Worm (Caenorhabditis elegans) whole organism, midembryonic: ENCODE results near the gene pct-1.

Experiments used
- ref-1 ChIP-seq: fragments of 200-800 bp; sonication (Bioruptor generic); conservative IDR thresholded peaks from 2 replicates; pipeline ENCODE4 v1.3.6; 2022; ENCODE audit warnings: missing genetic modification reagents, missing genetic modification characterization, missing compliant biosample characterization
- tab-1 ChIP-seq: fragments of 200-800 bp; sonication (Bioruptor generic); IDR thresholded peaks from 2 replicates; pipeline ENCODE4 v1.3.6; 2022; ENCODE audit warnings: missing genetic modification characterization, missing compliant biosample characterization

DNA sequence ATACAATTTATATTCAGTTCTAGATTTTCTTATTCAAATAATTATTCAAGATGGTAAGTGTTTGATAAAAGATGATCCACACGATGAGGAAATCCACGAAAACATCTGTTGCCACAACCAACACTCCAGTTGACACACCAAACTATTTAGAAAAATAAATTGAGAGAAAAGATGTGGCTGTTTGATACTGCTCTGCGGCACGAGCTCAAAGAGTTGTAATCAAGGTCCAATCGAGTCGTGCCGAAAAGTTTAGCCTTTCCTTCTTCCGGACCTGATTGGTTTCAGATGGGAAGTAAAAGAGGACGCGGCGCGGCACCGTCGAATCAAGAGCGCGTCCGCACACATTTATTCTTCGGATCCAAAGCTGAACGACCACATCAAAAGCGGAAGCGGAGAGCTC lies 39.7 kb upstream of the pct-1 start:
- TF ChIP-seq ref-1 (GFP tag; lab: Robert Waterston, UW) (no peak), tab-1 (GFP tag; lab: Robert Waterston, UW) (no peak)
